Fruit fly (Drosophila melanogaster) whole organism, embryonic: Measurements from ENCODE around the gene MESK4.

Source experiments
- Ada2b ChIP-seq: fragments of 200-800 bp; sonication (Bioruptor generic); IDR thresholded peaks from 2 replicates; pipeline ENCODE4 v1.3.6; 2022; ENCODE audit warnings: missing biosample characterization, missing genetic modification characterization
- Adf1 ChIP-seq: fragments of 200-800 bp; sonication (Bioruptor generic); IDR thresholded peaks from 2 replicates; pipeline ENCODE4 v1.3.6; 2022; ENCODE audit warnings: missing biosample characterization, missing genetic modification characterization
- Antp ChIP-seq: fragments of 200-800 bp; sonication (Bioruptor generic); optimal IDR thresholded peaks from 3 replicates; lab custom pipeline; 2016; ENCODE audit warnings: missing biosample characterization, missing genetic modification characterization
- Atf6 ChIP-seq: fragments of 200-800 bp; sonication (Bioruptor generic); IDR thresholded peaks from 2 replicates; pipeline ENCODE4 v1.3.6; 2022; ENCODE audit warnings: missing biosample characterization, missing genetic modification characterization
- Blimp-1 ChIP-seq: fragments of 200-800 bp; sonication (Bioruptor generic); optimal IDR thresholded peaks from 3 replicates; lab custom pipeline; 2018; ENCODE audit warnings: missing biosample characterization, missing genetic modification characterization, mild to moderate bottlenecking, moderate library complexity, missing genetic modification reagents
- C15 ChIP-seq: fragments of 200-800 bp; sonication (Bioruptor generic); IDR thresholded peaks from 3 replicates; pipeline ENCODE4 v1.3.6; 2022; ENCODE audit warnings: missing biosample characterization, missing genetic modification characterization
- CG10462 ChIP-seq: fragments of 200-800 bp; sonication (Bioruptor generic); optimal IDR thresholded peaks from 2 replicates; lab custom pipeline; 2016; ENCODE audit warnings: missing biosample characterization, missing genetic modification characterization
- CG10565 ChIP-seq: fragments of 200-800 bp; sonication (Bioruptor generic); optimal IDR thresholded peaks from 3 replicates; lab custom pipeline; 2016; ENCODE audit warnings: missing biosample characterization, mild to moderate bottlenecking, missing genetic modification characterization
- CG12769 ChIP-seq: fragments of 200-800 bp; sonication (Bioruptor generic); optimal IDR thresholded peaks from 2 replicates; lab custom pipeline; 2019; ENCODE audit warnings: missing biosample characterization, mild to moderate bottlenecking, missing genetic modification characterization, moderate library complexity
- CG14014 ChIP-seq: fragments of 200-800 bp; sonication (Bioruptor generic); IDR thresholded peaks from 2 replicates; pipeline ENCODE4 v1.3.6; 2022; ENCODE audit warnings: missing biosample characterization, missing genetic modification characterization
- CG15601 ChIP-seq: fragments of 200-800 bp; sonication (Bioruptor generic); optimal IDR thresholded peaks from 3 replicates; lab custom pipeline; 2019; ENCODE audit warnings: missing biosample characterization, mild to moderate bottlenecking, missing genetic modification characterization, moderate library complexity
- CG15696 ChIP-seq: fragments of 200-800 bp; sonication (Bioruptor generic); optimal IDR thresholded peaks from 2 replicates; lab custom pipeline; 2019; ENCODE audit warnings: missing biosample characterization, mild to moderate bottlenecking, missing genetic modification characterization, moderate library complexity
- CG16779 ChIP-seq: fragments of 200-800 bp; sonication (Bioruptor generic); IDR thresholded peaks from 2 replicates; pipeline ENCODE4 v1.3.6; 2022; ENCODE audit warnings: missing biosample characterization, missing genetic modification characterization
- CG17385 ChIP-seq: fragments of 200-800 bp; sonication (Bioruptor generic); optimal IDR thresholded peaks from 3 replicates; lab custom pipeline; 2018; ENCODE audit warnings: missing biosample characterization, mild to moderate bottlenecking, missing genetic modification characterization
- CG17568 ChIP-seq: fragments of 200-800 bp; sonication (Bioruptor generic); optimal IDR thresholded peaks from 2 replicates; lab custom pipeline; 2018; ENCODE audit warnings: missing biosample characterization, mild to moderate bottlenecking, missing genetic modification characterization, moderate library complexity
- CG18476 ChIP-seq: fragments of 200-800 bp; sonication (Bioruptor generic); optimal IDR thresholded peaks from 2 replicates; lab custom pipeline; 2016; ENCODE audit warnings: missing biosample characterization, mild to moderate bottlenecking, missing genetic modification characterization
- CG18764 ChIP-seq: fragments of 200-800 bp; sonication (Bioruptor generic); optimal IDR thresholded peaks from 3 replicates; lab custom pipeline; 2016; ENCODE audit warnings: missing biosample characterization, missing genetic modification characterization
- CG2199 ChIP-seq: fragments of 200-800 bp; sonication (Bioruptor generic); IDR thresholded peaks from 3 replicates; pipeline ENCODE4 v1.3.6; 2022; ENCODE audit warnings: missing biosample characterization, missing genetic modification characterization
- CG3163 ChIP-seq: fragments of 200-800 bp; sonication (Bioruptor generic); optimal IDR thresholded peaks from 3 replicates; lab custom pipeline; 2016; ENCODE audit warnings: missing biosample characterization, missing genetic modification characterization
- CG32532 ChIP-seq: fragments of 200-800 bp; sonication (Bioruptor generic); IDR thresholded peaks from 2 replicates; pipeline ENCODE4 v1.3.6; 2022; ENCODE audit warnings: missing biosample characterization, missing genetic modification characterization
- CG34376 ChIP-seq: fragments of 200-800 bp; sonication (Bioruptor generic); optimal IDR thresholded peaks from 2 replicates; lab custom pipeline; 2018; ENCODE audit warnings: missing biosample characterization, mild to moderate bottlenecking, missing genetic modification characterization
- CG34422 ChIP-seq: fragments of 200-800 bp; sonication (Bioruptor generic); IDR thresholded peaks from 3 replicates; pipeline ENCODE4 v1.3.6; 2022; ENCODE audit warnings: missing biosample characterization, missing genetic modification characterization
- CG3995 ChIP-seq: fragments of 200-800 bp; sonication (Bioruptor generic); optimal IDR thresholded peaks from 3 replicates; lab custom pipeline; 2016; ENCODE audit warnings: missing biosample characterization, missing genetic modification characterization
- CG43689 ChIP-seq: fragments of 200-800 bp; sonication (Bioruptor generic); IDR thresholded peaks from 2 replicates; pipeline ENCODE4 v1.3.6; 2022; ENCODE audit warnings: missing biosample characterization, missing genetic modification characterization
- CG5245 ChIP-seq: fragments of 200-800 bp; sonication (Bioruptor generic); optimal IDR thresholded peaks from 3 replicates; lab custom pipeline; 2016; ENCODE audit warnings: missing biosample characterization, missing genetic modification characterization
- CG5953 ChIP-seq: fragments of 200-800 bp; sonication (Bioruptor generic); IDR thresholded peaks from 2 replicates; pipeline ENCODE4 v1.3.6; 2022; ENCODE audit warnings: missing biosample characterization, missing genetic modification characterization
- CG6689 ChIP-seq: fragments of 200-800 bp; sonication (Bioruptor generic); IDR thresholded peaks from 2 replicates; pipeline ENCODE4 v1.3.6; 2022; ENCODE audit warnings: missing biosample characterization, missing genetic modification characterization
- CG7786 ChIP-seq: fragments of 200-800 bp; sonication (Bioruptor generic); optimal IDR thresholded peaks from 2 replicates; lab custom pipeline; 2016; ENCODE audit warnings: missing biosample characterization, missing genetic modification characterization
- CG9437 ChIP-seq: fragments of 200-800 bp; sonication (Bioruptor generic); optimal IDR thresholded peaks from 2 replicates; lab custom pipeline; 2018; ENCODE audit warnings: missing biosample characterization, mild to moderate bottlenecking, missing genetic modification characterization
- CG9727 ChIP-seq: fragments of 200-800 bp; sonication (Bioruptor generic); optimal IDR thresholded peaks from 3 replicates; lab custom pipeline; 2017; ENCODE audit warnings: missing biosample characterization, mild to moderate bottlenecking, missing genetic modification characterization
- CG9817 ChIP-seq: fragments of 200-800 bp; sonication (Bioruptor generic); optimal IDR thresholded peaks from 2 replicates; lab custom pipeline; 2018; ENCODE audit warnings: missing biosample characterization, mild to moderate bottlenecking, missing genetic modification characterization, moderate library complexity
- ERR ChIP-seq: fragments of 200-800 bp; sonication (Bioruptor generic); optimal IDR thresholded peaks from 2 replicates; lab custom pipeline; 2016; ENCODE audit warnings: missing biosample characterization, missing genetic modification characterization
- Ets65A ChIP-seq: fragments of 200-800 bp; sonication (Bioruptor generic); peaks from one replicate; lab custom pipeline; 2016; ENCODE audit warnings: missing biosample characterization, missing genetic modification characterization
- Gsc ChIP-seq: fragments of 200-800 bp; sonication (Bioruptor generic); IDR thresholded peaks from 2 replicates; pipeline ENCODE4 v1.3.6; 2022; ENCODE audit warnings: missing biosample characterization, missing genetic modification characterization
- Gug ChIP-seq: fragments of 200-800 bp; sonication (Bioruptor generic); IDR thresholded peaks from 4 replicates; pipeline ENCODE4 v1.3.6; 2022; ENCODE audit warnings: missing biosample characterization, missing genetic modification characterization
- Hr39 ChIP-seq: fragments of >200 bp; optimal IDR thresholded peaks from 2 replicates; lab custom pipeline; 2017
- Med ChIP-seq: fragments of 200-800 bp; sonication (Bioruptor generic); peaks from one replicate; lab custom pipeline; 2016; ENCODE audit warnings: missing biosample characterization, missing genetic modification characterization, mild to moderate bottlenecking, inconsistent platforms, moderate library complexity
- Mrtf ChIP-seq: fragments of 200-800 bp; sonication (Bioruptor generic); IDR thresholded peaks from 3 replicates; pipeline ENCODE4 v1.3.6; 2022; ENCODE audit warnings: missing biosample characterization, missing genetic modification characterization
- NK7.1 ChIP-seq: fragments of 200-800 bp; sonication (Bioruptor generic); optimal IDR thresholded peaks from 3 replicates; lab custom pipeline; 2016; ENCODE audit warnings: missing biosample characterization, missing genetic modification characterization
- Side ChIP-seq: fragments of 200-800 bp; sonication (Bioruptor generic); optimal IDR thresholded peaks from 2 replicates; lab custom pipeline; 2016; ENCODE audit warnings: missing biosample characterization, missing genetic modification characterization
- Sry-β ChIP-seq: fragments of 200-800 bp; sonication (Bioruptor generic); optimal IDR thresholded peaks from 2 replicates; lab custom pipeline; 2018; ENCODE audit warnings: missing biosample characterization, mild to moderate bottlenecking, missing genetic modification characterization, moderate library complexity
- Sry-δ ChIP-seq: fragments of 200-800 bp; sonication (Bioruptor generic); optimal IDR thresholded peaks from 2 replicates; lab custom pipeline; 2016; ENCODE audit warnings: missing biosample characterization, missing genetic modification characterization
- TFAM ChIP-seq: fragments of 200-800 bp; sonication (Bioruptor generic); optimal IDR thresholded peaks from 2 replicates; lab custom pipeline; 2017; ENCODE audit warnings: missing biosample characterization, missing genetic modification characterization, inconsistent platforms
- ash1 ChIP-seq: fragments of 200-800 bp; sonication (Bioruptor generic); optimal IDR thresholded peaks from 2 replicates; lab custom pipeline; 2018; ENCODE audit warnings: missing biosample characterization, mild to moderate bottlenecking, missing genetic modification characterization
- dan ChIP-seq: fragments of 200-800 bp; sonication (Bioruptor generic); IDR thresholded peaks from 2 replicates; pipeline ENCODE4 v1.3.6; 2022; ENCODE audit warnings: missing biosample characterization, missing genetic modification characterization
- dmrt11E ChIP-seq: fragments of 200-800 bp; sonication (Bioruptor generic); optimal IDR thresholded peaks from 3 replicates; lab custom pipeline; 2018; ENCODE audit warnings: missing biosample characterization, mild to moderate bottlenecking, missing genetic modification characterization, moderate library complexity
- klu ChIP-seq: fragments of 200-800 bp; sonication (Bioruptor generic); IDR thresholded peaks from 2 replicates; pipeline ENCODE4 v1.3.6; 2022; ENCODE audit warnings: missing biosample characterization, missing genetic modification characterization
- lov ChIP-seq, 2 experiments: fragments of 200-800 bp in 1 of 2; fragments of >200 bp in 1 of 2; sonication (Bioruptor generic) in 1 of 2; IDR thresholded peaks in 1 of 2; optimal IDR thresholded peaks in 1 of 2; 2 replicates in 1 of 2; 3 replicates in 1 of 2; pipeline versions ENCODE4 v1.3.6 to Lab custom; 2017 to 2022; ENCODE audit warnings: missing biosample characterization in 1 of 2, missing genetic modification characterization in 1 of 2
- luna ChIP-seq: fragments of 200-800 bp; sonication (Bioruptor generic); optimal IDR thresholded peaks from 2 replicates; lab custom pipeline; 2016; ENCODE audit warnings: missing biosample characterization, missing genetic modification characterization
- sqz ChIP-seq: fragments of 200-800 bp; sonication (Bioruptor generic); optimal IDR thresholded peaks from 3 replicates; lab custom pipeline; 2018; ENCODE audit warnings: missing biosample characterization, mild to moderate bottlenecking, missing genetic modification characterization
- stwl ChIP-seq: fragments of 200-800 bp; sonication (Bioruptor generic); optimal IDR thresholded peaks from 3 replicates; lab custom pipeline; 2018; ENCODE audit warnings: missing biosample characterization, mild to moderate bottlenecking, missing genetic modification characterization, moderate library complexity
- tin ChIP-seq: fragments of 200-800 bp; sonication (Bioruptor generic); optimal IDR thresholded peaks from 3 replicates; lab custom pipeline; 2016; ENCODE audit warnings: missing biosample characterization, missing genetic modification characterization

MESK4 gene

dm6 chr3R:17020956-17021355, 32.3 kb downstream of the MESK4 start, which contains the start of gene Adsl (continued):
- TF ChIP-seq CG2199 (no peak), C15 (GFP tag; lab: Robert Waterston, UW) (no peak), Mrtf (GFP tag; lab: Robert Waterston, UW) (no peak), klu (GFP tag; lab: Robert Waterston, UW) (no peak), Gsc (GFP tag; lab: Robert Waterston, UW) (no peak), CG6689 (GFP tag; lab: Robert Waterston, UW) (peak; percentile 31; the same call in 1 of the 2 replicates), CG9437 (GFP tag; lab: Kevin White, UChicago) (peak; percentile 65), CG17568 (GFP tag; lab: Kevin White, UChicago) (no peak), sqz (no peak), Ada2b (GFP tag; lab: Robert Waterston, UW) (peak; percentile 19; the same call in 1 of the 2 replicates), CG43689 (GFP tag; lab: Robert Waterston, UW) (no peak), stwl (tag; lab: Kevin White, UChicago) (peak; percentile 99), TFAM (no peak), CG17385 (GFP tag; lab: Kevin White, UChicago) (peak; percentile 74), CG5245 (GFP tag; lab: Kevin White, UChicago) (no peak), Hr39 (lab: Kevin White, UChicago) (no peak), Gug (no peak), CG32532 (GFP tag; lab: Robert Waterston, UW) (peak; percentile 51; the same call in 1 of the 2 replicates), Adf1 (GFP tag; lab: Robert Waterston, UW) (no peak), dmrt11E (tag; lab: Kevin White, UChicago) (peak; percentile 69), luna (GFP tag; lab: Kevin White, UChicago) (no peak), Sry-β (GFP tag; lab: Kevin White, UChicago) (no peak), tin (GFP tag; lab: Kevin White, UChicago) (peak; percentile 24), Ets65A (GFP tag; lab: Kevin White, UChicago) (no peak), CG3995 (GFP tag; lab: Kevin White, UChicago) (peak; percentile 40), Med (peak; percentile 95), CG10565 (GFP tag; lab: Kevin White, UChicago) (no peak), lov (optimal IDR thresholded peaks at IDR 0.05; lab: Kevin White, UChicago) (no peak), lov (GFP tag; IDR thresholded peaks at IDR 0.05; lab: Robert Waterston, UW) (peak; percentile 77; the same call in 2 of the 3 replicates), Blimp-1 (GFP tag; lab: Kevin White, UChicago) (no peak), ERR (no peak), dan (GFP tag; lab: Robert Waterston, UW) (no peak), CG12769 (tag; lab: Kevin White, UChicago) (no peak), CG34422 (GFP tag; lab: Robert Waterston, UW) (peak; percentile 42; the same call in 1 of the 3 replicates), Antp (GFP tag; lab: Kevin White, UChicago) (no peak), CG16779 (GFP tag; lab: Robert Waterston, UW) (no peak), CG18764 (GFP tag; lab: Kevin White, UChicago) (peak; percentile 32), CG5953 (GFP tag; lab: Robert Waterston, UW) (0 out of 2 replicates have a peak, but pooled peaks have one; percentile 36), ash1 (peak; percentile 5), CG18476 (GFP tag; lab: Kevin White, UChicago) (no peak), CG7786 (GFP tag; lab: Kevin White, UChicago) (no peak), Side (peak; percentile 20), CG34376 (no peak), CG9727 (peak; percentile 82), CG9817 (peak; percentile 58), NK7.1 (GFP tag; lab: Kevin White, UChicago) (no peak), CG15696 (tag; lab: Kevin White, UChicago) (peak; percentile 3), CG10462 (peak; percentile 73), Atf6 (GFP tag; lab: Robert Waterston, UW) (no peak), CG3163 (GFP tag; lab: Kevin White, UChicago) (no peak), CG14014 (no peak), CG15601 (tag; lab: Kevin White, UChicago) (no peak), Sry-δ (GFP tag; lab: Kevin White, UChicago) (no peak)
